Worm (Caenorhabditis elegans): ENCODE data around the gene F37A4.4.

Gene F37A4.4

DNA sequence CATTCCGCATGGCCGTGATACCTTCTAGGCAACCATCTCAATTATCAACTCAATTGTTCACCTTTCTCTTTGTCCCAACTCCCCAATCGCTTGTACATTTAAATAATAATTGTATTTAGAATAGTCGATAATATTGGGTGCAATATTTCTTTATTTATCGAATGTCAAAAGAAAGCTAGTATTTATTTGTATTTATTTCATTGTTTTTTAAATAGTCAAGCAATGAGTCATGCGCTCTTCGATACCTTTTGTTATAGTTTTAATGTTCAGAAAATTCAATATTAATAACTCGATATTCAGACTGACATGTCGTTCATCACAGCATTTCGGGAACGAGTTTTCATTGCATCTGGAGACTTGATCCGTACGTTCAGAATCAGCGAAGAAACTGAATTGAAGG lies 12.1 kb downstream of the F37A4.4 start, which contains the start of gene wdr-4:
TSS of gene wdr-4 (plus strand) at position 301 of the 400 bp plus-strand sequence.
- TF ChIP-seq nhr-25 (tag; optimal IDR thresholded peaks at IDR 0.05) (no peak), pha-4 (tag; optimal IDR thresholded peaks at IDR 0.05) (no peak), nhr-11 (tag; optimal IDR thresholded peaks at IDR 0.05) (no peak), jun-1 (tag; optimal IDR thresholded peaks at IDR 0.05) (no peak), fkh-2 (tag; optimal IDR thresholded peaks at IDR 0.05) (no peak), nhr-23 (tag; optimal IDR thresholded peaks at IDR 0.05) (no peak), eor-1 (tag; optimal IDR thresholded peaks at IDR 0.05) (no peak), mdl-1 (tag; optimal IDR thresholded peaks at IDR 0.05) (no peak), nhr-76 (tag; optimal IDR thresholded peaks at IDR 0.05) (no peak), hmg-11 (tag; optimal IDR thresholded peaks at IDR 0.05) (no peak), skn-1 (tag; optimal IDR thresholded peaks at IDR 0.05) (no peak)

- no peak for TF ChIP-seq sea-2 (GFP tag; optimal IDR thresholded peaks at IDR 0.05)
- no peak for TF ChIP-seq nhr-12 (tag; optimal IDR thresholded peaks at IDR 0.05)
- TF ChIP-seq lin-15B (tag; optimal IDR thresholded peaks at IDR 0.05), result no peak
- no peak for TF ChIP-seq daf-12 (tag; optimal IDR thresholded peaks at IDR 0.05)
- TF ChIP-seq nhr-28 (tag; optimal IDR thresholded peaks at IDR 0.05), result no peak
- TF ChIP-seq unc-62 (GFP tag; optimal IDR thresholded peaks at IDR 0.05), result no peak
- TF ChIP-seq tbx-2 (tag; optimal IDR thresholded peaks at IDR 0.05), result no peak
- no peak for TF ChIP-seq elt-2 (tag; optimal IDR thresholded peaks at IDR 0.05)
- TF ChIP-seq pha-4 (tag; optimal IDR thresholded peaks at IDR 0.05), result no peak
- TF ChIP-seq ZK546.5 (tag; optimal IDR thresholded peaks at IDR 0.05), result no peak
- TF ChIP-seq egl-5 (tag; optimal IDR thresholded peaks at IDR 0.05), result no peak
- TF ChIP-seq nhr-43 (tag; optimal IDR thresholded peaks at IDR 0.05; ENCODE audit: poor library complexity, severe bottlenecking), result no peak
- no peak for TF ChIP-seq elt-1 (tag; optimal IDR thresholded peaks at IDR 0.05)
- no peak for TF ChIP-seq nhr-76 (tag; optimal IDR thresholded peaks at IDR 0.05)
- TF ChIP-seq ceh-82 (tag; optimal IDR thresholded peaks at IDR 0.05), result no peak
- no peak for TF ChIP-seq lsy-12 (tag; optimal IDR thresholded peaks at IDR 0.05)
- no peak for TF ChIP-seq zag-1 (tag; optimal IDR thresholded peaks at IDR 0.05)
- TF ChIP-seq R02D3.7 (tag; optimal IDR thresholded peaks at IDR 0.05), result no peak
Measured at ce11 chrIII:6730185-6730850, 17.0 kb downstream of the F37A4.4 start, which contains the start of the genes Y102E9.5 and odr-4. Gene Y102E9.5 (minus strand): TSS chrIII:6730285. Gene odr-4 (plus strand): TSS chrIII:6730800.

ce11 chrIII:6731285-6731684 lies 17.9 kb downstream of the F37A4.4 start:
- TF ChIP-seq aly-2 (tag; optimal IDR thresholded peaks at IDR 0.05), result no peak
- TF ChIP-seq zag-1 (tag; optimal IDR thresholded peaks at IDR 0.05), result no peak
- no peak for TF ChIP-seq elt-2 (tag; optimal IDR thresholded peaks at IDR 0.05)

DNA sequence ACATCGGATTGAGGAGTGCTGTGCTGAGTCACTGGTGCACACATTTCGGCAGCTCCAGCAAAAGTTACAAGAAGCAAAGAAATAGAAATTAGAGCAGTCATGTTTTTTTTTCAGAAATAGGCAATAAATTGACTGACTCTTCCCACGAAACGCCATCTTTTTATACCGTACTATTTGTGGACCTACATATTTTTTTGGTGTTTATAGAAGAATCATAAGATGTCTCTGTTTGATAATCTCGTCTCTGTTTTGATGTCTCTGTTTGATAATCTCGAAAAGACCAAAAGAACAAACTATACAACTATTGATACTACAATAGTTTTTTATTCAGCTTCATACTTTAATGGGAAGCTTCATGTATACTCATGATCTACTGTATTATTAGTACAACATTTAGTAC lies 21.1 kb downstream of the F37A4.4 start, which contains the start of gene Y102E9.3:
TSS of gene Y102E9.3 (minus strand) at position 101 of the 400 bp plus-strand sequence.
- TF ChIP-seq ceh-28 (tag; optimal IDR thresholded peaks at IDR 0.05) (no peak), nhr-76 (tag; optimal IDR thresholded peaks at IDR 0.05) (no peak), sea-2 (GFP tag; optimal IDR thresholded peaks at IDR 0.05) (no peak), aly-2 (tag; optimal IDR thresholded peaks at IDR 0.05) (no peak), ceh-16 (tag; optimal IDR thresholded peaks at IDR 0.05) (no peak), nhr-23 (tag; optimal IDR thresholded peaks at IDR 0.05) (no peak), nfya-1 (tag; optimal IDR thresholded peaks at IDR 0.05; ENCODE audit: insufficient read depth) (no peak), fkh-10 (GFP tag; optimal IDR thresholded peaks at IDR 0.05) (no peak), ZK546.5 (tag; optimal IDR thresholded peaks at IDR 0.05) (no peak), mdl-1 (tag; optimal IDR thresholded peaks at IDR 0.05) (no peak), fkh-2 (tag; optimal IDR thresholded peaks at IDR 0.05) (no peak), skn-1 (tag; optimal IDR thresholded peaks at IDR 0.05) (no peak), tbx-2 (tag; optimal IDR thresholded peaks at IDR 0.05) (no peak), ceh-9 (tag; optimal IDR thresholded peaks at IDR 0.05) (no peak), lsy-12 (tag; optimal IDR thresholded peaks at IDR 0.05) (no peak), snpc-4 (tag; optimal IDR thresholded peaks at IDR 0.05) (no peak), nhr-43 (tag; optimal IDR thresholded peaks at IDR 0.05; ENCODE audit: poor library complexity, severe bottlenecking) (no peak), daf-12 (tag; optimal IDR thresholded peaks at IDR 0.05) (no peak)

Data from whole organism, L3 larva.